Worm (Caenorhabditis elegans) whole organism, L4/young adult: ENCODE measurements around the gene pgp-11.

Experiments used
- W03F9.2 ChIP-seq: fragments of 150-350 bp; optimal IDR thresholded peaks from 2 replicates; lab custom pipeline; 2014; ENCODE audit warnings: missing biosample characterization, missing genetic modification characterization
- dao-5 ChIP-seq: sonication (generic microtip); optimal IDR thresholded peaks from 2 replicates; lab custom pipeline; 2016; ENCODE audit warnings: missing genotype, missing genetic modification characterization, moderate library complexity, missing compliant biosample characterization
- him-1 ChIP-seq: sonication (generic microtip); optimal IDR thresholded peaks from 2 replicates; lab custom pipeline; 2016; ENCODE audit warnings: missing genotype, missing genetic modification reagents, missing genetic modification characterization, missing compliant biosample characterization

DNA sequence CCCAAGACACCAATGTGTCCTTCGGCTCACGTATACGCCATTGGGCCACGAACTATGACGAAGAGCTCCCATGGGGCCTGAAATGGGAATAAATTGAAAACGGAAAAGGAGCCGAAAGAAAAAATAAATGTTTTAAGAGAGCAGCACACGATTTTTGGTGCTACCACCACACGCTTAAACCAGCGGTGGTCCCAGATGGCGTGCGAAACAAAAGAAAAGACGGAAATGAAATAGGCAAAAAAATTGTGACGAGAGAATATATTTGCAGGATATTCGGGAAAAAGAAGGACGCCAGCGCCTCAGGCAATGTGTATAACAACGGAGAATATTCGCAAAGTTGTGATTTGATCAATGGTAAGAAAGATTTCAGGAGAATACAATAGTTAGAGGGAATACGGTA lies 17.1 kb downstream of the pgp-11 start:
- TF ChIP-seq W03F9.2 (no peak), him-1 (tag; lab: Kevin White, UChicago) (no peak), dao-5 (tag; lab: Kevin White, UChicago) (no peak)
